Fruit fly (Drosophila melanogaster): ENCODE data around the gene CG17991.

- TF ChIP-seq tj (GFP tag; optimal IDR thresholded peaks at IDR 0.05): no peak
- no peak for TF ChIP-seq CG7045 (GFP tag; optimal IDR thresholded peaks at IDR 0.05)
- no peak for TF ChIP-seq CG14711 (tag; optimal IDR thresholded peaks at IDR 0.05)
- no peak for TF ChIP-seq bab1 (GFP tag; optimal IDR thresholded peaks at IDR 0.05)
- TF ChIP-seq pad (GFP tag; optimal IDR thresholded peaks at IDR 0.05): no peak
- no peak for TF ChIP-seq cnc (optimal IDR thresholded peaks at IDR 0.05)
- no peak for TF ChIP-seq CG7101 (tag; optimal IDR thresholded peaks at IDR 0.05)
- TF ChIP-seq cic (GFP tag; optimal IDR thresholded peaks at IDR 0.05): no peak
- TF ChIP-seq Crg-1 (GFP tag; optimal IDR thresholded peaks at IDR 0.05): no peak
Measured at dm6 chr3R:27265330-27265729, 24.3 kb downstream of the CG17991 start, which contains the start of the genes CG14262 and CG14260.
